Worm (Caenorhabditis elegans) whole organism, L4 larva: ENCODE results near the gene sel-12.

ENCODE experiments used
- F44E2.7 ChIP-seq: fragments of 200-800 bp; sonication (Bioruptor generic); IDR thresholded peaks from 2 replicates; pipeline ENCODE4 v2.1.2; 2022; ENCODE audit warnings: missing genetic modification characterization, missing compliant biosample characterization
- T20F7.1 ChIP-seq: fragments of 200-800 bp; sonication (Bioruptor generic); optimal IDR thresholded peaks from 2 replicates; lab custom pipeline; 2018; ENCODE audit warnings: mild to moderate bottlenecking, missing genetic modification characterization, missing compliant biosample characterization
- T26A8.4 ChIP-seq: fragments of 200-800 bp; sonication (Bioruptor generic); IDR thresholded peaks from 2 replicates; pipeline ENCODE4 v1.3.6; 2022; ENCODE audit warnings: missing genetic modification characterization, missing compliant biosample characterization
- Y105C5A.15 ChIP-seq: fragments of 200-800 bp; sonication (Bioruptor generic); IDR thresholded peaks from 2 replicates; pipeline ENCODE4 v1.3.6; 2022; ENCODE audit warnings: missing genetic modification characterization, missing compliant biosample characterization
- Y5F2A.4 ChIP-seq: fragments of 200-800 bp; sonication (Bioruptor generic); optimal IDR thresholded peaks from 2 replicates; lab custom pipeline; 2018; ENCODE audit warnings: mild to moderate bottlenecking, missing genetic modification characterization, missing compliant biosample characterization
- aly-2 ChIP-seq: sonication (generic microtip); optimal IDR thresholded peaks from 2 replicates; lab custom pipeline; 2018; ENCODE audit warnings: missing biosample characterization, missing genetic modification characterization
- ceh-32 ChIP-seq: sonication (generic microtip); optimal IDR thresholded peaks from 2 replicates; lab custom pipeline; 2016; ENCODE audit warnings: mild to moderate bottlenecking, missing genetic modification characterization, missing compliant biosample characterization; ENCODE audit not compliant: poor library complexity
- ceh-44 ChIP-seq: fragments of 200-800 bp; sonication (Bioruptor generic); IDR thresholded peaks from 2 replicates; pipeline ENCODE4 v1.3.6; 2022; ENCODE audit warnings: missing genetic modification reagents, missing genetic modification characterization, missing compliant biosample characterization
- dpl-1 ChIP-seq: fragments of 150-350 bp; optimal IDR thresholded peaks from 2 replicates; lab custom pipeline; 2014; ENCODE audit warnings: missing biosample characterization, missing genetic modification reagents, missing genetic modification characterization
- duxl-1 ChIP-seq: sonication (generic microtip); optimal IDR thresholded peaks from 2 replicates; lab custom pipeline; 2016; ENCODE audit warnings: mild to moderate bottlenecking, missing genetic modification characterization, moderate library complexity, missing compliant biosample characterization; ENCODE audit not compliant: poor library complexity
- dve-1 ChIP-seq: sonication (generic microtip); optimal IDR thresholded peaks from 2 replicates; lab custom pipeline; 2017; ENCODE audit warnings: antibody characterized with exemption, mild to moderate bottlenecking, missing genetic modification characterization, missing compliant biosample characterization; ENCODE audit not compliant: insufficient read depth
- egl-27 ChIP-seq: sonication (generic microtip); optimal IDR thresholded peaks from 3 replicates; lab custom pipeline; 2017; ENCODE audit warnings: missing biosample characterization, missing genetic modification reagents, missing genetic modification characterization
- egl-43 ChIP-seq: fragments of 200-800 bp; sonication (Bioruptor generic); IDR thresholded peaks from 2 replicates; pipeline ENCODE4 v1.3.6; 2022; ENCODE audit warnings: missing genetic modification reagents, missing genetic modification characterization, missing compliant biosample characterization
- fkh-10 ChIP-seq: fragments of 150-350 bp; optimal IDR thresholded peaks from 2 replicates; lab custom pipeline; 2014; ENCODE audit warnings: missing biosample characterization, missing genetic modification reagents, missing genetic modification characterization
- fos-1 ChIP-seq: fragments of 150-350 bp; optimal IDR thresholded peaks from 2 replicates; lab custom pipeline; 2014; ENCODE audit warnings: missing biosample characterization, missing genetic modification characterization
- hlh-11 ChIP-seq: fragments of 200-800 bp; sonication (Bioruptor generic); optimal IDR thresholded peaks from 2 replicates; lab custom pipeline; 2018; ENCODE audit warnings: mild to moderate bottlenecking, missing genetic modification characterization, missing compliant biosample characterization
- hlh-30 ChIP-seq: sonication (generic microtip); optimal IDR thresholded peaks from 2 replicates; lab custom pipeline; 2017; ENCODE audit warnings: antibody characterized with exemption, mild to moderate bottlenecking, missing genetic modification characterization, missing compliant biosample characterization; ENCODE audit not compliant: insufficient read depth
- hmg-1.1 ChIP-seq: fragments of 200-800 bp; sonication (Bioruptor generic); IDR thresholded peaks from 2 replicates; pipeline ENCODE4 v1.3.6; 2022; ENCODE audit warnings: missing genetic modification reagents, missing genetic modification characterization, missing compliant biosample characterization
- lin-29 ChIP-seq: fragments of 200-800 bp; sonication (Bioruptor generic); IDR thresholded peaks from 2 replicates; pipeline ENCODE4 v1.3.6; 2022; ENCODE audit warnings: missing genetic modification reagents, missing genetic modification characterization, missing compliant biosample characterization
- lin-39 ChIP-seq: fragments of 150-350 bp; optimal IDR thresholded peaks from 2 replicates; lab custom pipeline; 2014; ENCODE audit warnings: missing biosample characterization, missing genetic modification reagents, missing genetic modification characterization
- lsy-2 ChIP-seq, 2 experiments: fragments of 150-350 bp in 1 of 2; sonication (generic microtip) in 1 of 2; optimal IDR thresholded peaks; 2 replicates each; lab custom pipeline; 2014 to 2017; ENCODE audit warnings: missing biosample characterization in 2 of 2, missing genetic modification characterization in 2 of 2
- madf-5 ChIP-seq, 2 experiments: fragments of 200-800 bp; sonication (Bioruptor generic); IDR thresholded peaks; 2 replicates each; pipeline ENCODE4 v1.3.6; 2022; ENCODE audit warnings: missing compliant biosample characterization in 2 of 2, missing genetic modification characterization in 2 of 2
- mdl-1 ChIP-seq, 2 experiments: fragments of 150-350 bp in 1 of 2; sonication (generic microtip) in 1 of 2; optimal IDR thresholded peaks; 2 replicates each; lab custom pipeline; 2014 to 2017; ENCODE audit warnings: missing biosample characterization in 2 of 2, missing genetic modification characterization in 2 of 2
- mep-1 ChIP-seq: fragments of 150-350 bp; sonication (generic microtip); optimal IDR thresholded peaks from 3 replicates; lab custom pipeline; 2014; ENCODE audit warnings: missing biosample characterization, missing genetic modification characterization
- mes-2 ChIP-seq: sonication (generic microtip); optimal IDR thresholded peaks from 2 replicates; lab custom pipeline; 2016; ENCODE audit warnings: missing genotype, mild to moderate bottlenecking, missing genetic modification characterization, missing compliant biosample characterization; ENCODE audit not compliant: poor library complexity, severe bottlenecking
- nhr-10 ChIP-seq: fragments of 150-350 bp; optimal IDR thresholded peaks from 2 replicates; lab custom pipeline; 2014; ENCODE audit warnings: missing biosample characterization, missing genetic modification characterization
- nhr-102 ChIP-seq: sonication (generic microtip); optimal IDR thresholded peaks from 2 replicates; lab custom pipeline; 2016; ENCODE audit warnings: mild to moderate bottlenecking, missing genetic modification characterization, moderate library complexity, missing compliant biosample characterization
- nhr-237 ChIP-seq: sonication (generic microtip); optimal IDR thresholded peaks from 2 replicates; lab custom pipeline; 2017; ENCODE audit warnings: missing biosample characterization, missing genetic modification characterization
- php-3 ChIP-seq: fragments of 200-800 bp; sonication (Bioruptor generic); IDR thresholded peaks from 2 replicates; pipeline ENCODE4 v1.3.6; 2022; ENCODE audit warnings: missing genetic modification reagents, missing genetic modification characterization, missing compliant biosample characterization
- rbr-2 ChIP-seq: sonication (generic microtip); optimal IDR thresholded peaks from 2 replicates; lab custom pipeline; 2016; ENCODE audit warnings: missing genotype, missing genetic modification characterization, missing compliant biosample characterization
- saeg-2 ChIP-seq: fragments of 200-800 bp; sonication (Bioruptor generic); IDR thresholded peaks from 2 replicates; pipeline ENCODE4 v1.3.6; 2022; ENCODE audit warnings: missing genetic modification reagents, missing genetic modification characterization, missing compliant biosample characterization
- snpc-1.2 ChIP-seq: fragments of 200-800 bp; sonication (Bioruptor generic); IDR thresholded peaks from 2 replicates; pipeline ENCODE4 v1.3.6; 2022; ENCODE audit warnings: missing genetic modification reagents, missing genetic modification characterization, missing compliant biosample characterization
- spr-3 ChIP-seq: fragments of 200-800 bp; sonication (Bioruptor generic); optimal IDR thresholded peaks from 2 replicates; lab custom pipeline; 2018; ENCODE audit warnings: mild to moderate bottlenecking, missing genetic modification characterization, missing compliant biosample characterization
- unc-62 ChIP-seq, 3 experiments: fragments of 150-350 bp in 1 of 3; sonication (generic microtip); optimal IDR thresholded peaks in 2 of 3; peaks in 1 of 3; 1 replicate in 1 of 3; 2 replicates in 2 of 3; lab custom pipeline; 2014 to 2017; ENCODE audit warnings: missing biosample characterization in 3 of 3, missing genetic modification characterization in 3 of 3, missing genetic modification reagents in 3 of 3, missing genotype in 1 of 3
- vab-7 ChIP-seq: fragments of 200-800 bp; sonication (Bioruptor generic); IDR thresholded peaks from 2 replicates; pipeline ENCODE4 v1.3.6; 2022; ENCODE audit warnings: missing genetic modification reagents, missing genetic modification characterization, missing compliant biosample characterization
- zag-1 ChIP-seq: fragments of 150-350 bp; optimal IDR thresholded peaks from 2 replicates; lab custom pipeline; 2014; ENCODE audit warnings: missing biosample characterization, missing genetic modification characterization
- zfp-2 ChIP-seq: sonication (generic microtip); optimal IDR thresholded peaks from 2 replicates; lab custom pipeline; 2016; ENCODE audit warnings: mild to moderate bottlenecking, missing genetic modification characterization, missing compliant biosample characterization

sel-12 gene

DNA sequence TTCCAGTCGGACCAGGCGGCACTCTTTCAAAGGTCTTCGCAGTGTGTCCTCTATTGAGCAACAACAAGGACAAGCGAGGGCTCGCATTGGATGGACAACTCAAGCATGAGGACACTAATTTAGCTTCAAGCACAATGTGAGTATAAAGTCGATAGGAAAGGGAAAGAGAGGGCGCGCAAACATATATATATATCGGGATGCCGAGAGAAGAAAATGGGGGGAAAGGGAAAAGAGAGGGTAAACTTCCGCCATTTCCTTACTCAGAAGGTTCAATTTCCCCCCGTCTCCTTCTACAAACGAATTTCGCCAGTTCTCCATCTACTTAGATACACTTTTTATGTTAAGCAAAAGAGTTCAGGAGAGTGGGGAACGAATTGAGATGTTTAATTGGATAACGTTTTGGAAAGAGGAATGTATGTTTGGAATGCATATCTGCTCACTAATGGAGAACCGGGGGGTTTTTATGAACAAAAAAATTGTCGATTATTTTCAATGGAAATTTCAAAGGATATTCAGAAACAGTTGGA is 37.0 kb downstream of the sel-12 start:
- TF ChIP-seq rbr-2 (tag; lab: Kevin White, UChicago) (peak; percentile 29), lsy-2 (tag; optimal IDR thresholded peaks at IDR 0.05; lab: Kevin White, UChicago) (peak in 1 of 2 experiments; percentile 26), Y5F2A.4 (GFP tag; lab: Kevin White, UChicago) (no peak), lin-29 (GFP tag; lab: Robert Waterston, UW) (no peak), spr-3 (GFP tag; lab: Kevin White, UChicago) (no peak), madf-5 (GFP tag; IDR thresholded peaks at IDR 0.05; lab: Robert Waterston, UW) (no peak), dve-1 (tag; lab: Kevin White, UChicago) (no peak), dpl-1 (GFP tag; lab: Kevin White, UChicago) (no peak), zfp-2 (tag; lab: Kevin White, UChicago) (no peak), aly-2 (no peak), mes-2 (no peak), snpc-1.2 (GFP tag; lab: Robert Waterston, UW) (no peak), ceh-44 (GFP tag; lab: Robert Waterston, UW) (no peak), unc-62 (GFP tag; optimal IDR thresholded peaks at IDR 0.05 in 1 of 2; lab: Kevin White, UChicago) (peak in 1 of 2 experiments; percentile 92), unc-62 (tag; optimal IDR thresholded peaks at IDR 0.05; lab: Kevin White, UChicago) (no peak)

DNA sequence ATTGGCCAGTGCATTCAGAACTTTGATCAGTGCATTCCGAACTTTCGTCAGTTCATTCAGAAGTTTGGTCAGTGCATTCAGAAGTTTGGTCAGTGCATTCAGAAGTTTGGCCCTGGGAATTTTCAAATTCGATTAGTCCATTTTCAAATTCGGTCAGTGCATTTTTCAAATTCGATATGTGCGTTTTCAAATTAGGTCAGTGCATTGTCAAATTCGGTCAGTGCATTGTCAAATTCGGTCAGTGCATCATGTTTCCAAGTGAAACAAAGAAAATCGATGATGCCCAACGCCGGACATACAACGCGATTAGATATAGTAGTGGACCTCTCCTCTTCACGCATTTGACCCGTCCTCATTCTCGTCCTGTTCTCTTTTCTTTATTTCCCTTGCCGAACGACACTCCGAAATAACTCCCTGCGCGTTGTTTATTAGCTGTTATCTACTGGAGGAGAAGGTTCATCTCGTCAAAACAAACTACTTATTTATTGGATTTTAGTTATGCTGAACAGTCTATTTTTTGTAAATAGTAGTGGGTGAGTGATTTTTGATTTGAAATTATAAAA is 38.9 kb downstream of the sel-12 start, which contains the start of gene apm-3:
Gene apm-3, plus strand, starts transcription at position 477 of the 563 bp plus-strand sequence.
- TF ChIP-seq dpl-1 (GFP tag; lab: Kevin White, UChicago) (peak; percentile 4), saeg-2 (no peak), egl-43 (GFP tag; lab: Robert Waterston, UW) (no peak), fkh-10 (GFP tag; lab: Kevin White, UChicago) (no peak), madf-5 (GFP tag; IDR thresholded peaks at IDR 0.05; lab: Robert Waterston, UW) (no peak), T20F7.1 (GFP tag; lab: Kevin White, UChicago) (peak; percentile 92), lin-39 (tag; lab: Kevin White, UChicago) (no peak), mep-1 (tag; lab: Kevin White, UChicago) (peak; percentile 12), nhr-102 (tag; lab: Kevin White, UChicago) (no peak), duxl-1 (tag; lab: Kevin White, UChicago) (no peak), fos-1 (tag; lab: Kevin White, UChicago) (no peak), mdl-1 (tag; optimal IDR thresholded peaks at IDR 0.05; lab: Kevin White, UChicago) (no peak), hlh-30 (tag; lab: Kevin White, UChicago) (peak; percentile 16), T26A8.4 (GFP tag; lab: Robert Waterston, UW) (no peak), nhr-237 (tag; lab: Kevin White, UChicago) (no peak), hlh-11 (tag; lab: Kevin White, UChicago) (no peak), dve-1 (tag; lab: Kevin White, UChicago) (peak; percentile 26), nhr-10 (tag; lab: Kevin White, UChicago) (no peak), mes-2 (peak; percentile 47), zag-1 (tag; lab: Kevin White, UChicago) (no peak), lsy-2 (tag; optimal IDR thresholded peaks at IDR 0.05; lab: Kevin White, UChicago) (peak in 1 of 2 experiments; percentile 58), ceh-32 (tag; lab: Kevin White, UChicago) (no peak), egl-27 (tag; lab: Kevin White, UChicago) (no peak), Y105C5A.15 (GFP tag; lab: Robert Waterston, UW) (no peak), hmg-1.1 (GFP tag; lab: Robert Waterston, UW) (0 out of 2 replicates have a peak, but pooled peaks have one; percentile 30), php-3 (GFP tag; lab: Robert Waterston, UW) (no peak), vab-7 (GFP tag; lab: Robert Waterston, UW) (no peak), F44E2.7 (no peak)
